Worm (Caenorhabditis elegans) whole organism, L2 larva: ENCODE results near the gene gur-3.
A peak's percentile ranks its signal among the peaks of the same experiment; 100 is the strongest.

Source experiments
- ama-1 ChIP-seq: fragments of 150-350 bp; optimal IDR thresholded peaks from 2 replicates; lab custom pipeline; 2018; ENCODE audit warnings: inconsistent platforms
- blmp-1 ChIP-seq: sonication (generic microtip); optimal IDR thresholded peaks from 2 replicates; lab custom pipeline; 2017; ENCODE audit warnings: missing genetic modification characterization, mild to moderate bottlenecking, missing compliant biosample characterization, antibody characterized with exemption, moderate library complexity; ENCODE audit not compliant: insufficient read depth
- dmd-4 ChIP-seq: sonication (generic microtip); optimal IDR thresholded peaks from 2 replicates; lab custom pipeline; 2017; ENCODE audit warnings: missing biosample characterization, missing genetic modification characterization
- elt-1 ChIP-seq: fragments of 150-350 bp; optimal IDR thresholded peaks from 2 replicates; lab custom pipeline; 2014; ENCODE audit warnings: missing biosample characterization, missing genetic modification characterization
- lin-39 ChIP-seq: fragments of 150-350 bp; optimal IDR thresholded peaks from 2 replicates; lab custom pipeline; 2014; ENCODE audit warnings: missing biosample characterization, missing genetic modification reagents, missing genetic modification characterization
- nhr-21 ChIP-seq: fragments of 150-350 bp; optimal IDR thresholded peaks from 2 replicates; lab custom pipeline; 2014; ENCODE audit warnings: missing biosample characterization, missing genetic modification characterization
- skn-1 ChIP-seq: sonication (generic microtip); optimal IDR thresholded peaks from 2 replicates; lab custom pipeline; 2017; ENCODE audit warnings: missing biosample characterization, missing genetic modification characterization
- snpc-4 ChIP-seq: fragments of 150-350 bp; optimal IDR thresholded peaks from 2 replicates; lab custom pipeline; 2014; ENCODE audit warnings: missing biosample characterization, missing genetic modification characterization
- unc-39 ChIP-seq: fragments of 150-350 bp; optimal IDR thresholded peaks from 2 replicates; lab custom pipeline; 2014; ENCODE audit warnings: missing biosample characterization, missing genetic modification characterization
- ztf-11 ChIP-seq: sonication (generic microtip); optimal IDR thresholded peaks from 2 replicates; lab custom pipeline; 2017; ENCODE audit warnings: missing biosample characterization, missing genetic modification characterization

DNA sequence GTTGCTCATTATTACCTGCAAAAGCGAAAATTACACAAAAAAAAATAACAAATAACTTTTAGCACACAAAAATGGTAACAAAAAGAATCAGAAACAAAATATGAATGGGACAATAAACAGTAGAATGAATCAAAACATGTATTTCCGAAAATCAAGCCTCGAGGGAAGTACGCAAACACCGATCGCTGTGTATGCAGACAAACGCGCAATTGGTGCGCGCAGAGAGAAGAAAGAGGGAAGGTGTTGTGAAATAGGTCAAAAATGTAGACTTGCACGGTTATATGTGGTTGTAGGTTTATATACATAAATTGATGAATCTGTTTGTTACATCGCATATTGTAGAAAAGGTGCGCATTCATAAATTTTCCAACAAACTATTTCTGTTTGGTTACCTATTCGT is 13.6 kb upstream of the gur-3 start, which contains the start of gene cdk-11.2:
- TF ChIP-seq snpc-4 (tag; lab: Kevin White, UChicago) (peak; percentile 1), unc-39 (tag; lab: Kevin White, UChicago) (no peak), dmd-4 (tag; lab: Kevin White, UChicago) (no peak), lin-39 (tag; lab: Kevin White, UChicago) (no peak), ama-1 (lab: Kevin White, UChicago) (no peak), blmp-1 (tag; lab: Kevin White, UChicago) (peak; percentile 8), nhr-21 (tag; lab: Kevin White, UChicago) (peak; percentile 44), elt-1 (no peak), skn-1 (tag; lab: Kevin White, UChicago) (no peak), ztf-11 (tag; lab: Kevin White, UChicago) (no peak)
